Worm (Caenorhabditis elegans): ENCODE measurements around the gene hsp-17.

DNA sequence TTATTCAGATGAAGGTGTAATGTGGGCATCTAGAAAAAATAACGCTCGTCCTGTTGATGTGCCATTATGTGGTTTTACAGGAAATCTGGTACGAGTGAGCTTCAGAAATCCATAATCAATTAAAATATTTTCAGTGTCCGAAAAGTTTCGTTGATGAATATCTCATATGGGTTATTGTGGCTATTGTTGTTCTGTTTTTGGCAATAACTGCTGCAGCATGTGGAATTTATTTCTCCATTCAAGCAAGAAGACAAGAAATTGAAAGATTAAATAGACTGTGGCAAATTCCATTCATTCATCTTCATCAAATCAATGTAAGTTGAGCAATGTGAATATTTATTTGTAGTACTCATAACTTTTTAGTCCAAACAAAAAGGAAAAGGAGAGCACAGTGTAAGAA lies 3.6 kb upstream of the hsp-17 start:
- TF ChIP-seq pha-4 (GFP tag; IDR thresholded peaks at IDR 0.05) (no peak), pha-4 (tag; optimal IDR thresholded peaks at IDR 0.05) (no peak), nhr-28 (tag; optimal IDR thresholded peaks at IDR 0.05) (no peak), D1046.2 (GFP tag; IDR thresholded peaks at IDR 0.05) (no peak), arid-1 (GFP tag; conservative IDR thresholded peaks at IDR 0.05) (no peak)

All from whole organism, L4 larva.